Worm (Caenorhabditis elegans): ENCODE measurements around the gene try-14.
A peak's percentile ranks its signal among the peaks of the same experiment; 100 is the strongest.

try-14 gene

ce11 chrX:7474968-7475433 lies 20.4 kb downstream of the try-14 start, which contains the start of gene coh-1 (continued):
- TF ChIP-seq ama-1 (optimal IDR thresholded peaks at IDR 0.05) (no peak), fos-1 (tag; optimal IDR thresholded peaks at IDR 0.05) (peak; percentile 66), grh-1 (GFP tag; IDR thresholded peaks at IDR 0.05) (no peak; the same call in 1 of the 2 replicates), irx-1 (tag; optimal IDR thresholded peaks at IDR 0.05) (peak; percentile 16), isw-1 (GFP tag; IDR thresholded peaks at IDR 0.05) (0 out of 2 replicates have a peak, but pooled peaks have one; percentile 7), mab-9 (GFP tag; IDR thresholded peaks at IDR 0.05) (no peak), ceh-82 (tag; optimal IDR thresholded peaks at IDR 0.05) (peak; percentile 14 to 69 (median 27)), egl-13 (tag; optimal IDR thresholded peaks at IDR 0.05) (peak; percentile 34), pqm-1 (tag; optimal IDR thresholded peaks at IDR 0.05) (no peak), pag-3 (tag; optimal IDR thresholded peaks at IDR 0.05; ENCODE audit: borderline replicate concordance, insufficient read depth) (no peak), nhr-12 (tag; optimal IDR thresholded peaks at IDR 0.05) (no peak), nhr-77 (tag; optimal IDR thresholded peaks at IDR 0.05) (peak; percentile 15), lsy-2 (tag; optimal IDR thresholded peaks at IDR 0.05) (peak; percentile 54 to 78), lin-35 (GFP tag; optimal IDR thresholded peaks at IDR 0.05) (peak; percentile 41 to 75), fkh-8 (tag; optimal IDR thresholded peaks at IDR 0.05) (peak; percentile 59), snu-23 (GFP tag; optimal IDR thresholded peaks at IDR 0.05) (peak; percentile 84), skn-1 (tag; optimal IDR thresholded peaks at IDR 0.05) (peak; percentile 55), zip-4 (GFP tag; optimal IDR thresholded peaks at IDR 0.05) (no peak), hlh-4 (tag; optimal IDR thresholded peaks at IDR 0.05) (no peak), efl-3 (GFP tag; optimal IDR thresholded peaks at IDR 0.05) (no peak), nhr-237 (tag; optimal IDR thresholded peaks at IDR 0.05) (no peak), tlp-1 (tag; optimal IDR thresholded peaks at IDR 0.05) (no peak), sox-4 (tag; optimal IDR thresholded peaks at IDR 0.05) (no peak), Y116A8C.19 (tag; optimal IDR thresholded peaks at IDR 0.05; ENCODE audit: borderline replicate concordance) (no peak), nhr-71 (tag; optimal IDR thresholded peaks at IDR 0.05) (peak; percentile 77), ceh-8 (GFP tag; optimal IDR thresholded peaks at IDR 0.05) (no peak), lir-3 (tag; optimal IDR thresholded peaks at IDR 0.05; ENCODE audit: poor library complexity) (no peak), mef-2 (tag; optimal IDR thresholded peaks at IDR 0.05) (no peak), C16A3.4 (tag; optimal IDR thresholded peaks at IDR 0.05) (peak; percentile 59), unc-86 (tag; optimal IDR thresholded peaks at IDR 0.05) (peak; percentile 33), nhr-20 (tag; optimal IDR thresholded peaks at IDR 0.05) (peak; percentile 60), lin-13 (GFP tag; optimal IDR thresholded peaks at IDR 0.05) (peak; percentile 28), sup-37 (GFP tag; optimal IDR thresholded peaks at IDR 0.05) (no peak), nhr-84 (tag; optimal IDR thresholded peaks at IDR 0.05) (no peak), zag-1 (tag; optimal IDR thresholded peaks at IDR 0.05) (no peak), nhr-11 (tag; optimal IDR thresholded peaks at IDR 0.05) (no peak), lin-39 (tag; optimal IDR thresholded peaks at IDR 0.05) (no peak), tbx-2 (tag; optimal IDR thresholded peaks at IDR 0.05) (peak; percentile 69), elt-3 (tag; optimal IDR thresholded peaks at IDR 0.05) (no peak), elt-2 (tag; optimal IDR thresholded peaks at IDR 0.05) (no peak), C34B4.2 (tag; optimal IDR thresholded peaks at IDR 0.05) (no peak), rnt-1 (tag; optimal IDR thresholded peaks at IDR 0.05) (peak; percentile 57), F16B12.6 (tag; optimal IDR thresholded peaks at IDR 0.05) (peak; percentile 89), aly-2 (tag; optimal IDR thresholded peaks at IDR 0.05) (no peak), egl-27 (tag; optimal IDR thresholded peaks at IDR 0.05) (no peak), swsn-7 (tag; optimal IDR thresholded peaks at IDR 0.05) (peak; percentile 69), ztf-11 (tag; optimal IDR thresholded peaks at IDR 0.05) (no peak), fkh-10 (GFP tag; optimal IDR thresholded peaks at IDR 0.05) (peak; percentile 19), xbp-1 (tag; optimal IDR thresholded peaks at IDR 0.05) (peak; percentile 74), nhr-90 (tag; optimal IDR thresholded peaks at IDR 0.05; ENCODE audit: poor library complexity) (peak; percentile 16), dsc-1 (tag; optimal IDR thresholded peaks at IDR 0.05) (peak; percentile 56), ceh-63 (GFP tag; optimal IDR thresholded peaks at IDR 0.05) (no peak), ceh-88 (GFP tag; IDR thresholded peaks at IDR 0.05) (no peak)
